Fruit fly (Drosophila melanogaster): ENCODE measurements around the gene shf.

shf gene

DNA sequence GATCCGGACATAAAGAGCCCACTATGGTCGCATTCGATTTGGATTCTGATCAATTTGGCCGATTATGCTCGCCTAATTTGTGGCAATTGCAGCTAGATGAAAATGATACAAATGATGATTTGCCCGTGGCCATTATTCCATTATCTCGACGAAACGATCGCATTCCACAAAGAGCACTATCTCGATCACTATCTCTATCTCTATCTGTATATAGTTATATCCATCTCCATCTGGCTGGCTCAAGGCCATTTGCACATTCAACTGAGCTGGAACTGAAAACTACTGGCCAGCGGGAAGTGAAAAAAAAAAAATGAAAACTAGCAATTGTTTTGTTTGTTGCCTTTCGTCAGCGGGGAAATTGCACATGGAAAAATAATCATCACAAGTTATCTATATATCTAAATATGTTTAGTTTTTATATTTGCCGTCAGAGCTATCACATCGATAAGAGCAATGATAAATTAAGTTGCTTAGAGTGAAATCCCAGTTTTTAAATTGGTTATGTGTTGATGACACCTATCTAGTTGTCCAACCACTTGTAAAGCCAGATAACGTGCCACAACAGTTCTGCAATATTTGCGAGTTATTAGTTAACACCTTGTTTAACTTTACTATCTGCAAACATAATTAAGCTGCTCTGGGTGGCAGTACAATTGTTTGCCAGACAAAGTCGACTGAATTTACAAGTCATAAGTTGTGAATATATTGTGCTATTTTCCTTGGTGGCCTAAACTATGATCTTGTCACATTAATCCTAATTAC, 20.0 kb upstream of the shf start:
- TF ChIP-seq toe (GFP tag; optimal IDR thresholded peaks at IDR 0.05), result no peak
- TF ChIP-seq kay (GFP tag; ENCODE audit: borderline replicate concordance), result peak; percentile 51
- no peak for TF ChIP-seq Crg-1 (GFP tag; optimal IDR thresholded peaks at IDR 0.05)
- no peak for TF ChIP-seq CG12768 (GFP tag; optimal IDR thresholded peaks at IDR 0.05)
- TF ChIP-seq CG33017 (tag; optimal IDR thresholded peaks at IDR 0.05), result peak; percentile 30
- TF ChIP-seq CG7101 (tag; optimal IDR thresholded peaks at IDR 0.05), result peak; percentile 53
- TF ChIP-seq pad (GFP tag; optimal IDR thresholded peaks at IDR 0.05), result peak; percentile 1
- TF ChIP-seq Hr96 (GFP tag; optimal IDR thresholded peaks at IDR 0.05), result no peak
- TF ChIP-seq CG5204 (GFP tag; optimal IDR thresholded peaks at IDR 0.05), result no peak
- TF ChIP-seq Mnt (GFP tag; optimal IDR thresholded peaks at IDR 0.05), result no peak
- TF ChIP-seq CG14711 (tag; optimal IDR thresholded peaks at IDR 0.05), result peak; percentile 38
- peak; percentile 32 for TF ChIP-seq cic (GFP tag; optimal IDR thresholded peaks at IDR 0.05)
- TF ChIP-seq Clk (GFP tag; optimal IDR thresholded peaks at IDR 0.05), result no peak
- TF ChIP-seq CG7045 (GFP tag; optimal IDR thresholded peaks at IDR 0.05), result peak; percentile 8
- peak; percentile 12 for TF ChIP-seq CG11617 (GFP tag; optimal IDR thresholded peaks at IDR 0.05)
- no peak for TF ChIP-seq CG1620 (GFP tag; optimal IDR thresholded peaks at IDR 0.05)

- TF ChIP-seq ovo (GFP tag; optimal IDR thresholded peaks at IDR 0.05), result no peak
- no peak for TF ChIP-seq kay (GFP tag; ENCODE audit: borderline replicate concordance)
- no peak for TF ChIP-seq CG1620 (GFP tag; optimal IDR thresholded peaks at IDR 0.05)
- no peak for TF ChIP-seq CG12768 (GFP tag; optimal IDR thresholded peaks at IDR 0.05)
- TF ChIP-seq cnc (optimal IDR thresholded peaks at IDR 0.05), result no peak
- no peak for TF ChIP-seq CG11617 (GFP tag; optimal IDR thresholded peaks at IDR 0.05)
- no peak for TF ChIP-seq Clk (GFP tag; optimal IDR thresholded peaks at IDR 0.05)
- TF ChIP-seq bab1 (GFP tag; optimal IDR thresholded peaks at IDR 0.05), result no peak
- no peak for TF ChIP-seq cic (GFP tag; optimal IDR thresholded peaks at IDR 0.05)
- TF ChIP-seq pad (GFP tag; optimal IDR thresholded peaks at IDR 0.05), result no peak
- no peak for TF ChIP-seq CG33017 (tag; optimal IDR thresholded peaks at IDR 0.05)
- no peak for TF ChIP-seq CG7045 (GFP tag; optimal IDR thresholded peaks at IDR 0.05)
- TF ChIP-seq CG14711 (tag; optimal IDR thresholded peaks at IDR 0.05), result no peak
Measured at dm6 chrX:6796972-6797371, 17.5 kb upstream of the shf start.

dm6 chrX:6795987-6796691, 16.7 kb upstream of the shf start:
- TF ChIP-seq Crg-1 (GFP tag; optimal IDR thresholded peaks at IDR 0.05), result no peak
- TF ChIP-seq bab1 (GFP tag; optimal IDR thresholded peaks at IDR 0.05), result peak; percentile 12

DNA sequence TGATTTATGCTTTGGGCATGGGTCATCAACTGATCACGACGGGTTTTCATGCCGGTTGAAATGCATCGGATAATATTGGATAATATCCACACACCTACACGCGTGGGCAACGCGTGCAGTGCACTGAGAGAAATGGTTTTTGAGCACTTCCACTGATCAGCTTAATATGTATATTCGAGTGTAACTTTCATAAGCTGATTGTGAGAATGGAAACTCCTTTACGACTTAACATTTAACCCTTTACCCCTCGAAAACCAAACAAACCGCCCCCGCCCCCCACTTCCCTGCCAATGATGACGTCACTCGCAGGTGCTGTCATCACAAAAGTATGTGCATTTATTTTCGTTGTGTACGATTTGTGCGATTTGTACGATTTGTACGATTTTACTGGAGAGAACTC, 15.4 kb upstream of the shf start:
- TF ChIP-seq CG12768 (GFP tag; optimal IDR thresholded peaks at IDR 0.05) (no peak), Crg-1 (GFP tag; optimal IDR thresholded peaks at IDR 0.05) (no peak), pad (GFP tag; optimal IDR thresholded peaks at IDR 0.05) (no peak), toe (GFP tag; optimal IDR thresholded peaks at IDR 0.05) (no peak), CG14711 (tag; optimal IDR thresholded peaks at IDR 0.05) (no peak), cic (GFP tag; optimal IDR thresholded peaks at IDR 0.05) (no peak), Clk (GFP tag; optimal IDR thresholded peaks at IDR 0.05) (no peak)

dm6 chrX:6794190-6794589, 14.7 kb upstream of the shf start:
- no peak for TF ChIP-seq cic (GFP tag; optimal IDR thresholded peaks at IDR 0.05)
- no peak for TF ChIP-seq ovo (GFP tag; optimal IDR thresholded peaks at IDR 0.05)
- no peak for TF ChIP-seq CG1620 (GFP tag; optimal IDR thresholded peaks at IDR 0.05)
- TF ChIP-seq CG11617 (GFP tag; optimal IDR thresholded peaks at IDR 0.05), result no peak
- peak; percentile 71 for TF ChIP-seq CG7101 (tag; optimal IDR thresholded peaks at IDR 0.05)
- TF ChIP-seq Clk (GFP tag; optimal IDR thresholded peaks at IDR 0.05), result no peak
- TF ChIP-seq CG7045 (GFP tag; optimal IDR thresholded peaks at IDR 0.05), result peak; percentile 50
- no peak for TF ChIP-seq CG5204 (GFP tag; optimal IDR thresholded peaks at IDR 0.05)
- TF ChIP-seq Crg-1 (GFP tag; optimal IDR thresholded peaks at IDR 0.05), result no peak
- peak; percentile 68 for TF ChIP-seq CG14711 (tag; optimal IDR thresholded peaks at IDR 0.05)
- TF ChIP-seq bab1 (GFP tag; optimal IDR thresholded peaks at IDR 0.05), result peak; percentile 68
- no peak for TF ChIP-seq pad (GFP tag; optimal IDR thresholded peaks at IDR 0.05)
- TF ChIP-seq tj (GFP tag; optimal IDR thresholded peaks at IDR 0.05), result no peak
- TF ChIP-seq Mnt (GFP tag; optimal IDR thresholded peaks at IDR 0.05), result no peak
- TF ChIP-seq cnc (optimal IDR thresholded peaks at IDR 0.05), result no peak
- TF ChIP-seq kay (GFP tag; ENCODE audit: borderline replicate concordance), result no peak
- TF ChIP-seq CG33017 (tag; optimal IDR thresholded peaks at IDR 0.05), result peak; percentile 68
- TF ChIP-seq toe (GFP tag; optimal IDR thresholded peaks at IDR 0.05), result no peak
- TF ChIP-seq CG12768 (GFP tag; optimal IDR thresholded peaks at IDR 0.05), result no peak
- no peak for TF ChIP-seq Hr96 (GFP tag; optimal IDR thresholded peaks at IDR 0.05)

- TF ChIP-seq kay (GFP tag; ENCODE audit: borderline replicate concordance) (no peak), CG14711 (tag; optimal IDR thresholded peaks at IDR 0.05) (peak; percentile 34), CG7101 (tag; optimal IDR thresholded peaks at IDR 0.05) (peak; percentile 1), pad (GFP tag; optimal IDR thresholded peaks at IDR 0.05) (peak; percentile 76), CG1620 (GFP tag; optimal IDR thresholded peaks at IDR 0.05) (no peak), toe (GFP tag; optimal IDR thresholded peaks at IDR 0.05) (no peak), Crg-1 (GFP tag; optimal IDR thresholded peaks at IDR 0.05) (no peak)
Measured at dm6 chrX:6793390-6793789, 13.9 kb upstream of the shf start.
